Fruit fly (Drosophila melanogaster): Measurements from ENCODE around the gene CG34164.

Gene CG34164

DNA sequence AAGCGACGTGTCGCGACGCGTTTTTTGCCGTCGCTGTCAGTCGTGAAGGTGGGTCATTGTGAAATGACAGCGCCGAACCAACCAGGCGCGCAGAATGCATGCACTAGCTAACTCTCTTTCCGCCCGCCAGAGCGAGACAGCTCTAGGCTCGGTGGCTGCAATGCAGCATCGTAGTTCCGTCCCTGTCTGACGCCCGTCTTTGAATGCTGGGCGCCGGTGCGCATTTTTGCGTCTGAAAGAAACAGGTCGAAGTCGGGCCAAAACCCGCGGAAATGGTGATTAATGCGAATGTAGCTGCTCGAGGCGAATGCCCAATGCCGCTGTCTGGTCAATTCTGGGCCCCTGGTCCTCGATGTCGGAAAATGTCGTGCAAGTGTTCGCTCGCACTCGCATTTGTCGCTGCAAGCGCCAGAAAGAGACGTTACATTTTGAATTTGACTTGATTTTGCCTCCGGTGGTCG, 48.8 kb upstream of the CG34164 start (continued):
- TF ChIP-seq NC2α (GFP tag; optimal IDR thresholded peaks at IDR 0.05) (peak; percentile 33), CG9876 (GFP tag; optimal IDR thresholded peaks at IDR 0.05) (no peak), NfI (GFP tag; optimal IDR thresholded peaks at IDR 0.05) (peak; percentile 75), CG4424 (GFP tag; optimal IDR thresholded peaks at IDR 0.05) (no peak), CG2129 (GFP tag; IDR thresholded peaks at IDR 0.05; ENCODE audit: partially characterized antibody) (no peak), tgo (GFP tag; IDR thresholded peaks at IDR 0.05) (no peak), HHEX (GFP tag; optimal IDR thresholded peaks at IDR 0.05) (peak; percentile 51), CG7987 (GFP tag; optimal IDR thresholded peaks at IDR 0.05) (peak; percentile 84), slou (GFP tag; optimal IDR thresholded peaks at IDR 0.05) (no peak), HLH54F (GFP tag; optimal IDR thresholded peaks at IDR 0.05) (no peak), Kr (GFP tag; optimal IDR thresholded peaks at IDR 0.05) (peak; percentile 90), Hr78 (GFP tag; optimal IDR thresholded peaks at IDR 0.05) (peak in 1 of 2 experiments; percentile 94), CG7372 (GFP tag; IDR thresholded peaks at IDR 0.05) (no peak), aop (GFP tag; IDR thresholded peaks at IDR 0.05) (no peak), TFAM (GFP tag; optimal IDR thresholded peaks at IDR 0.05) (no peak), usp (GFP tag; optimal IDR thresholded peaks at IDR 0.05) (no peak), disco-r (GFP tag; optimal IDR thresholded peaks at IDR 0.05) (peak; percentile 50), CG33213 (GFP tag; optimal IDR thresholded peaks at IDR 0.05) (peak; percentile 91), Chrac-16 (GFP tag; optimal IDR thresholded peaks at IDR 0.05) (no peak), sc (optimal IDR thresholded peaks at IDR 0.05) (no peak), sc (GFP tag; optimal IDR thresholded peaks at IDR 0.05) (peak; percentile 17), zen2 (GFP tag; IDR thresholded peaks at IDR 0.05; ENCODE audit: partially characterized antibody) (no peak), fu2 (GFP tag; optimal IDR thresholded peaks at IDR 0.05) (no peak), unc-4 (GFP tag; IDR thresholded peaks at IDR 0.05; ENCODE audit: partially characterized antibody) (no peak), CG18764 (GFP tag; optimal IDR thresholded peaks at IDR 0.05) (peak; percentile 56), CG2202 (tag; optimal IDR thresholded peaks at IDR 0.05) (no peak), ken (GFP tag; IDR thresholded peaks at IDR 0.05) (no peak), vvl (GFP tag; IDR thresholded peaks at IDR 0.05) (no peak), Jarid2 (GFP tag; optimal IDR thresholded peaks at IDR 0.05) (peak; percentile 50), trem (tag; optimal IDR thresholded peaks at IDR 0.05) (peak; percentile 37), CG11723 (GFP tag; optimal IDR thresholded peaks at IDR 0.05) (peak; percentile 8), h (optimal IDR thresholded peaks at IDR 0.05) (peak; percentile 25), Dek (tag; optimal IDR thresholded peaks at IDR 0.05) (peak; percentile 47), gro (GFP tag; optimal IDR thresholded peaks at IDR 0.05) (peak; percentile 85), gcm2 (GFP tag; optimal IDR thresholded peaks at IDR 0.05) (peak; percentile 43), ato (GFP tag; IDR thresholded peaks at IDR 0.05; ENCODE audit: partially characterized antibody) (no peak), fd3F (GFP tag; optimal IDR thresholded peaks at IDR 0.05) (no peak), Adf1 (GFP tag; IDR thresholded peaks at IDR 0.05) (no peak), Optix (GFP tag; IDR thresholded peaks at IDR 0.05) (no peak), sim (GFP tag; IDR thresholded peaks at IDR 0.05) (no peak), CG14014 (GFP tag; IDR thresholded peaks at IDR 0.05) (no peak), CkIIα-i1 (GFP tag; IDR thresholded peaks at IDR 0.05) (no peak), Elba2 (GFP tag; optimal IDR thresholded peaks at IDR 0.05) (no peak), CG16863 (GFP tag; optimal IDR thresholded peaks at IDR 0.05) (no peak), CG10565 (GFP tag; optimal IDR thresholded peaks at IDR 0.05) (no peak), chinmo (GFP tag; IDR thresholded peaks at IDR 0.05; ENCODE audit: partially characterized antibody) (no peak), CG34376 (GFP tag; optimal IDR thresholded peaks at IDR 0.05) (peak; percentile 98), Bgb (GFP tag; IDR thresholded peaks at IDR 0.05; ENCODE audit: partially characterized antibody) (no peak), CG32772 (GFP tag; IDR thresholded peaks at IDR 0.05) (no peak), pita (GFP tag; optimal IDR thresholded peaks at IDR 0.05) (no peak), gsb-n (tag; optimal IDR thresholded peaks at IDR 0.05) (peak; percentile 19)
